Worm (Caenorhabditis elegans) whole organism, L4/young adult: ENCODE results near the gene F17C8.9.

Experiments
- dao-5 ChIP-seq: sonication (generic microtip); optimal IDR thresholded peaks from 2 replicates; lab custom pipeline; 2016; ENCODE audit warnings: missing genotype, missing genetic modification characterization, moderate library complexity, missing compliant biosample characterization
- him-1 ChIP-seq: sonication (generic microtip); optimal IDR thresholded peaks from 2 replicates; lab custom pipeline; 2016; ENCODE audit warnings: missing genotype, missing genetic modification reagents, missing genetic modification characterization, missing compliant biosample characterization

DNA sequence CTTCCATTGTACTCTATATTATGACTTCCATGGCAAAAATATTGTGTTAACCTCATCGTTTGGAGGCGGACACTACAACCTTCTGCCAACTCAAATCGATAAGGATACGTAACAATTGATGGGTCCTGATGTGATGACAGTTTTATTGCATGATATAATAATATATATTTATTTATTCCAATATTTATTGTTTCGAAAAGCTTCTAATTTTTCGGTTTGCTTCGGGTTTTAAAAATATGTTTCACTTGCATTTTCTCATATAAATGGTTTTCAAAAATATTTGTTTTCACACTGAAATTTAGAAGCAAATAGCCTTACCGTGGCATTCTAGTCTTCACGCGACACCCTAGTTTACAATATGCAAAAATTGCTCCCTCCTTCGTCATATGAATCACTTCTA lies 27.5 kb upstream of the F17C8.9 start, which contains the start of gene T04A8.13:
- TF ChIP-seq him-1 (tag; lab: Kevin White, UChicago) (no peak), dao-5 (tag; lab: Kevin White, UChicago) (no peak)
